Worm (Caenorhabditis elegans): ENCODE measurements around the gene egli-1.

ce11 chrII:9308614-9309046, 15.1 kb upstream of the egli-1 start:
- TF ChIP-seq him-1 (tag; optimal IDR thresholded peaks at IDR 0.05) (no peak), dao-5 (tag; optimal IDR thresholded peaks at IDR 0.05) (no peak), W03F9.2 (tag; optimal IDR thresholded peaks at IDR 0.05) (no peak)

All from whole organism, L4/young adult.